Worm (Caenorhabditis elegans) whole organism, L3 larva: ENCODE results near the gene ify-1.

Experiments used
- R02D3.7 ChIP-seq: fragments of 150-350 bp; optimal IDR thresholded peaks from 2 replicates; lab custom pipeline; 2014; ENCODE audit warnings: missing biosample characterization, missing genetic modification characterization
- ZK546.5 ChIP-seq: sonication (generic microtip); optimal IDR thresholded peaks from 2 replicates; lab custom pipeline; 2017; ENCODE audit warnings: missing biosample characterization, missing genetic modification characterization
- aly-2 ChIP-seq: fragments of 150-350 bp; optimal IDR thresholded peaks from 2 replicates; lab custom pipeline; 2014; ENCODE audit warnings: missing biosample characterization, missing genetic modification characterization
- ama-1 ChIP-seq: fragments of 150-350 bp; optimal IDR thresholded peaks from 2 replicates; lab custom pipeline; 2018
- ceh-16 ChIP-seq: sonication (generic microtip); optimal IDR thresholded peaks from 2 replicates; lab custom pipeline; 2017; ENCODE audit warnings: missing biosample characterization, missing genetic modification characterization
- daf-12 ChIP-seq: fragments of 150-350 bp; optimal IDR thresholded peaks from 2 replicates; lab custom pipeline; 2014; ENCODE audit warnings: missing biosample characterization, missing genetic modification reagents, missing genetic modification characterization
- egl-5 ChIP-seq: fragments of 150-350 bp; optimal IDR thresholded peaks from 2 replicates; lab custom pipeline; 2017; ENCODE audit warnings: missing biosample characterization, missing genetic modification reagents, missing genetic modification characterization, inconsistent platforms
- elt-2 ChIP-seq: sonication (generic microtip); optimal IDR thresholded peaks from 2 replicates; lab custom pipeline; 2016; ENCODE audit warnings: missing genetic modification reagents, mild to moderate bottlenecking, missing genetic modification characterization, missing compliant biosample characterization
- elt-3 ChIP-seq, 3 experiments: fragments of 150-350 bp in 1 of 3; sonication (generic microtip) in 2 of 3; optimal IDR thresholded peaks; 2 replicates in 2 of 3; 4 replicates in 1 of 3; lab custom pipeline; 2014 to 2017; ENCODE audit warnings: missing biosample characterization in 3 of 3, missing genetic modification characterization in 3 of 3
- eor-1 ChIP-seq, 2 experiments: fragments of 150-350 bp; optimal IDR thresholded peaks; 2 replicates each; lab custom pipeline; 2014 to 2018; ENCODE audit warnings: missing biosample characterization in 2 of 2, missing genetic modification characterization in 2 of 2
- fkh-10 ChIP-seq: sonication (generic microtip); optimal IDR thresholded peaks from 2 replicates; lab custom pipeline; 2017; ENCODE audit warnings: missing biosample characterization, missing genetic modification reagents, missing genetic modification characterization
- hmg-11 ChIP-seq: sonication (generic microtip); optimal IDR thresholded peaks from 2 replicates; lab custom pipeline; 2016; ENCODE audit warnings: missing genetic modification characterization, missing compliant biosample characterization
- jun-1 ChIP-seq: fragments of 150-350 bp; optimal IDR thresholded peaks from 2 replicates; lab custom pipeline; 2014; ENCODE audit warnings: missing biosample characterization, missing genetic modification reagents, missing genetic modification characterization
- lin-39 ChIP-seq: fragments of 150-350 bp; optimal IDR thresholded peaks from 2 replicates; lab custom pipeline; 2018; ENCODE audit warnings: missing biosample characterization, missing genetic modification reagents, missing genetic modification characterization
- lsy-12 ChIP-seq: sonication (generic microtip); optimal IDR thresholded peaks from 2 replicates; lab custom pipeline; 2016; ENCODE audit warnings: mild to moderate bottlenecking, missing genetic modification characterization, missing compliant biosample characterization
- mdl-1 ChIP-seq: fragments of 150-350 bp; optimal IDR thresholded peaks from 2 replicates; lab custom pipeline; 2014; ENCODE audit warnings: missing biosample characterization, missing genetic modification characterization
- mml-1 ChIP-seq: fragments of 150-350 bp; sonication (generic microtip); optimal IDR thresholded peaks from 3 replicates; lab custom pipeline; 2014; ENCODE audit warnings: missing biosample characterization, missing genetic modification characterization
- nfya-1 ChIP-seq: sonication (generic microtip); optimal IDR thresholded peaks from 2 replicates; lab custom pipeline; 2017; ENCODE audit warnings: missing genetic modification characterization, mild to moderate bottlenecking, missing compliant biosample characterization, antibody characterized with exemption, moderate library complexity; ENCODE audit not compliant: insufficient read depth
- nhr-11 ChIP-seq: fragments of 150-350 bp; optimal IDR thresholded peaks from 2 replicates; lab custom pipeline; 2014; ENCODE audit warnings: missing biosample characterization, missing genetic modification characterization
- nhr-12 ChIP-seq: fragments of 150-350 bp; optimal IDR thresholded peaks from 2 replicates; lab custom pipeline; 2014; ENCODE audit warnings: missing biosample characterization, missing genetic modification characterization
- nhr-23 ChIP-seq: fragments of 150-350 bp; optimal IDR thresholded peaks from 2 replicates; lab custom pipeline; 2014; ENCODE audit warnings: missing biosample characterization, missing genetic modification reagents, missing genetic modification characterization
- nhr-237 ChIP-seq: fragments of 150-350 bp; optimal IDR thresholded peaks from 2 replicates; lab custom pipeline; 2014; ENCODE audit warnings: missing biosample characterization, missing genetic modification characterization
- nhr-25 ChIP-seq: sonication (generic microtip); optimal IDR thresholded peaks from 2 replicates; lab custom pipeline; 2017; ENCODE audit warnings: missing biosample characterization, missing genetic modification characterization
- nhr-28 ChIP-seq: fragments of 150-350 bp; optimal IDR thresholded peaks from 2 replicates; lab custom pipeline; 2014; ENCODE audit warnings: missing biosample characterization, missing genetic modification characterization
- nhr-43 ChIP-seq: sonication (generic microtip); optimal IDR thresholded peaks from 2 replicates; lab custom pipeline; 2016; ENCODE audit warnings: mild to moderate bottlenecking, missing genetic modification characterization, missing compliant biosample characterization; ENCODE audit not compliant: poor library complexity, severe bottlenecking
- nhr-67 ChIP-seq: fragments of 150-350 bp; optimal IDR thresholded peaks from 2 replicates; lab custom pipeline; 2014; ENCODE audit warnings: missing biosample characterization, missing genetic modification characterization
- nhr-76 ChIP-seq: fragments of 150-350 bp; sonication (generic microtip); optimal IDR thresholded peaks from 5 replicates; lab custom pipeline; 2014; ENCODE audit warnings: missing biosample characterization, missing genetic modification characterization
- nhr-77 ChIP-seq: fragments of 150-350 bp; optimal IDR thresholded peaks from 2 replicates; lab custom pipeline; 2014; ENCODE audit warnings: missing biosample characterization, missing genetic modification characterization
- pha-4 ChIP-seq: fragments of 150-350 bp; optimal IDR thresholded peaks from 2 replicates; lab custom pipeline; 2014; ENCODE audit warnings: missing biosample characterization, missing genetic modification reagents, missing genetic modification characterization
- pqm-1 ChIP-seq: fragments of 150-350 bp; optimal IDR thresholded peaks from 2 replicates; lab custom pipeline; 2017; ENCODE audit warnings: missing biosample characterization, missing genetic modification characterization, inconsistent platforms
- sea-2 ChIP-seq: fragments of 150-350 bp; sonication (generic microtip); optimal IDR thresholded peaks from 4 replicates; lab custom pipeline; 2014; ENCODE audit warnings: missing biosample characterization, missing genetic modification reagents, missing genetic modification characterization
- skn-1 ChIP-seq: fragments of 150-350 bp; optimal IDR thresholded peaks from 2 replicates; lab custom pipeline; 2014; ENCODE audit warnings: missing biosample characterization, missing genetic modification characterization
- tbx-2 ChIP-seq: sonication (generic microtip); optimal IDR thresholded peaks from 2 replicates; lab custom pipeline; 2016; ENCODE audit warnings: mild to moderate bottlenecking, missing genetic modification characterization, missing compliant biosample characterization
- unc-39 ChIP-seq: sonication (generic microtip); optimal IDR thresholded peaks from 4 replicates; lab custom pipeline; 2017; ENCODE audit warnings: missing biosample characterization, missing genetic modification characterization
- unc-62 ChIP-seq: fragments of 150-350 bp; sonication (generic microtip); optimal IDR thresholded peaks from 4 replicates; lab custom pipeline; 2014; ENCODE audit warnings: missing biosample characterization, missing genetic modification reagents, missing genetic modification characterization
- zag-1 ChIP-seq: fragments of 150-350 bp; optimal IDR thresholded peaks from 2 replicates; lab custom pipeline; 2014; ENCODE audit warnings: missing biosample characterization, missing genetic modification characterization
- ztf-11 ChIP-seq: fragments of 150-350 bp; optimal IDR thresholded peaks from 2 replicates; lab custom pipeline; 2014; ENCODE audit warnings: missing biosample characterization, missing genetic modification characterization
- ztf-4 ChIP-seq: fragments of 150-350 bp; optimal IDR thresholded peaks from 2 replicates; lab custom pipeline; 2014; ENCODE audit warnings: missing biosample characterization, missing genetic modification characterization

ify-1 gene

DNA sequence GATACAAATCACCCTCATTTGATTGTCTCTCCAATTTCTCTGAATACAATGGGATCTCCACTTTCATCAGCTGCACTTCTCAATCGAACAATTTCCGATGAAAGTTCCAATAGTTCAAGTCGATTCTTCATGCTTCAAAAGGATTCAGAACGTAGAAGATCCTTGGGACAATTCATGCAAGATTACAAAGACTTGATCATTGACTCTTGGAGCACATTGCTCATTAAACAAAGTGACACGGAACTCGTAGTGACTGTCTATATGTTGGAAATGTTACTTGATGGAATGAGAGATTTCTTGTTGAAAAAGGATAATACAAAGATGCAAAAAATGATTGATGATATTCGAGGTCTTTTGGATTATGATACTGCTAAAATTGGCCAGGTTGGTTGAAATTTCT is 27.0 kb downstream of the ify-1 start:
- TF ChIP-seq lsy-12 (tag; lab: Kevin White, UChicago) = no peak
- TF ChIP-seq fkh-10 (GFP tag; lab: Kevin White, UChicago) = no peak
- no peak for TF ChIP-seq mml-1 (tag; lab: Kevin White, UChicago)
- no peak for TF ChIP-seq elt-2 (tag; lab: Kevin White, UChicago)
- no peak for TF ChIP-seq zag-1 (tag; lab: Kevin White, UChicago)
- no peak for TF ChIP-seq nhr-237
- no peak for TF ChIP-seq nhr-12 (tag; lab: Kevin White, UChicago)
- TF ChIP-seq ceh-16 (tag; lab: Kevin White, UChicago) = no peak
- TF ChIP-seq nhr-76 (tag; lab: Kevin White, UChicago) = no peak
- TF ChIP-seq hmg-11 (tag; lab: Kevin White, UChicago) = no peak
- TF ChIP-seq elt-3 (tag; optimal IDR thresholded peaks at IDR 0.05; lab: Kevin White, UChicago) = no peak
- TF ChIP-seq unc-39 (tag; lab: Kevin White, UChicago) = no peak
- no peak for TF ChIP-seq pqm-1
- no peak for TF ChIP-seq nhr-43 (tag; lab: Kevin White, UChicago)
- TF ChIP-seq sea-2 (GFP tag; lab: Kevin White, UChicago) = no peak
- TF ChIP-seq, all 47 proteins: peak for 0

DNA sequence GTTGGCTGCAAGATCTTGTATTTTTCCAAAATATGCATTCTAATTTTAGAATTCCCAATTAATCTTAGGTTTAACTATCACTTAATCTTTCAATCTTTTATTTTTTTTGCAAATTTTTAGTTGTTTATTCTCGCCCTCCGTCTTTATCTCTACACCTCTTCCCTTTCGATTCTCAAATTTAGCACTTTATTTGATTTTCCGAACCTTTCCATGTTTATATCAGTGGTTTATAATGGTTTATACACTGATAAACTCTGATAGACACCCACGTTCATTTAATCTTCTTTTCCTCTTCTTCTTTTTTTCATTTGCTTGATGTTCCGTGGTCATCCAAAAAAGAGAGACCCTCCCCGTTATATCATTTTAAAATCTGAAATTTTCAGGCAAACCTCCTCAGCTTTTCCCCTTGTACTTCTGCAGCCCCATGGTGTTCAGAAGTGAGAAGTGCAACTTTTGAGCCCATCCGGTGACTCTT is 32.6 kb downstream of the ify-1 start, which contains the start of the genes nsy-1 and F59A6.13:
Gene nsy-1, plus strand, starts transcription at position 377 of the 475 bp plus-strand sequence.
Gene F59A6.13, plus strand, starts transcription at position 425 of the 475 bp plus-strand sequence.
- TF ChIP-seq nhr-237 = no peak
- TF ChIP-seq ama-1 = no peak
- TF ChIP-seq lsy-12 (tag; lab: Kevin White, UChicago) = no peak
- no peak for TF ChIP-seq egl-5
- no peak for TF ChIP-seq eor-1 (tag; optimal IDR thresholded peaks at IDR 0.05; lab: Kevin White, UChicago)
- no peak for TF ChIP-seq nhr-43 (tag; lab: Kevin White, UChicago)
- TF ChIP-seq daf-12 (tag; lab: Kevin White, UChicago) = no peak
- TF ChIP-seq ztf-11 (tag; lab: Kevin White, UChicago) = no peak
- TF ChIP-seq zag-1 (tag; lab: Kevin White, UChicago) = no peak
- no peak for TF ChIP-seq skn-1 (tag; lab: Kevin White, UChicago)
- no peak for TF ChIP-seq nhr-67 (tag; lab: Kevin White, UChicago)
- peak; percentile 11 for TF ChIP-seq pha-4 (tag; lab: Kevin White, UChicago)
- TF ChIP-seq nhr-76 (tag; lab: Kevin White, UChicago) = no peak
- peak; percentile 98 for TF ChIP-seq elt-2 (tag; lab: Kevin White, UChicago)
- TF ChIP-seq pqm-1 = peak; percentile 60

DNA sequence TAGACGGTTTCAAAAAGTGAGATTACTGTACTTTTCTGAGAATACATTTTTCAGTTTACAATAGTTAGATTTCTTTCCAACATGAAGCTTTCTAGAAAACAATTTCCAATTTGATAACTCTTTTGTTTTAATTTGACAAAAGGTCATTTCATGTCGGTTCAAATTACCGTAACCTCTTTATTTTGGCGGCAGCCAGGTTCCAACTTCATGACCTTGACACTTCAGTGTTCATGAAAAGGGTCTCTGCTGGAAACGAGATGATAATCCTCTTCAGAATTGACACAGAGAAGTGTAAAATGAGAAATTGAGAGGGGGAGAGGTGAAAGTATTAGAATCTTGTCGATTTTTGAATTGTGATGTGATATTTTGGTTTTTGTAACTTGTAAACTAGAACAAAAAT is 33.5 kb downstream of the ify-1 start:
- no peak for TF ChIP-seq mdl-1
- TF ChIP-seq nhr-25 (tag; lab: Kevin White, UChicago) = peak; percentile 75
- TF ChIP-seq elt-3 (tag; optimal IDR thresholded peaks at IDR 0.05; lab: Kevin White, UChicago) = peak in 1 of 3 experiments; percentile 3

DNA sequence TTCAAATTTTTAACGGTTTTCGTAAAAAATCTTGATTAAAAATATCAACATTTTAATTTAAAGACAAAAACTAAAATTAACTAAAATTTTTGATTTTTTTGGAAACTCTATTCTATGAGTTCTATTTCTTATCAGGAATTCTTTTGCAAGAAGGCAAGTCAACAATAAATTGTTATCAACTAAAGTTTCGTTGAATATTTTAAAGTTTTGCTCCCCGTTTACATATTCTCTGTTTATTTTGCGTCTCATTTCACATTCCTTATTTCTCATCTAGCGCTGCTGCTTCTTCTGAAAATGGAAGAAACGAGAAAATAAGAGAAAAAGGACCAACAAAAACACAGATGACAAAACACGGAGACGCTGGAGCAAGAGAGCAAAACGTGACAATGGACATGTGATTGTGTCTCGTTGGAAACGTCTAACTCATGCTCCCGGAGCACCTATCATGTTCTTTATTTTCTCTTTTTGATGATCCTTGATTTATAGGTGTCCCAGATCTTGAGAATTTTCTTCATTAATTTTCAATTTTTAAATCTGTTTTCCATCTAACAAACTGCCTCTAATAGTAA is 34.4 kb downstream of the ify-1 start:
- TF ChIP-seq elt-2 (tag; lab: Kevin White, UChicago) (peak; percentile 88), tbx-2 (no peak), pha-4 (tag; lab: Kevin White, UChicago) (peak; percentile 33)

DNA sequence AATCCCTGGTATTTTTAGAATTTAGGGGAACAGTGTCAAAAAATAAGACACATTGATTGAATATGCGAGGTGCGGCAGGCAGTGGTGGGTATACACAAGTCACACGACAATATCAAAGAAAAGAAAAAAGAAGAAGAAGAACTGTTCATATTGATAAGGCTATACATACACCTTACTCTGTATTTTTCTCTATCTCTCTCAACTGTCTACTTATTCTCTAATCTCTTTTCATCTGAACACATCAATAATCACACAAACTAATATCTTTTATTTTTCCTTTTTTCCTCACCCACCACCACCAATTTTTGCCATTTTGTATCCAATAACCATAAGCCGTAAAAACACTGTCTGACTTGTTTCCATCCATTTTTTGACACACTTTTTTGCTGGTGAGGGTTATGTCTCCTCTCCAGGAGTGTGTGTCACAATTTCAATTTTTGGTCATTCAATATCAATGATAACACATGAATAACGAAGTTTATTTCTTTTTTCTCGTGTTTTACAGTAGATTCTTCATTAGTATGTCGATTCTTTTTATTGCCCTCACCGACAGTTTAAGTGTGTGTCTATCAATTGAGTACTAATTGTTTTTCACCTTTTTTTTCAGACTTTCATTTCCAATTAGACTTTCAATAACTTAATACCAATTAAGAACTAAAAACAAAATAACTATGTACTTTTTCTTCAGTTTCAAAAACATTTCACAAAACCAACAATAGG is 35.4 kb downstream of the ify-1 start:
- TF ChIP-seq lin-39 (no peak), elt-2 (tag; lab: Kevin White, UChicago) (peak; percentile 100), nhr-23 (peak; percentile 15), ztf-11 (tag; lab: Kevin White, UChicago) (no peak), nhr-25 (tag; lab: Kevin White, UChicago) (peak; percentile 67), mdl-1 (no peak), ama-1 (no peak), nfya-1 (tag; lab: Kevin White, UChicago) (peak; percentile 7), fkh-10 (GFP tag; lab: Kevin White, UChicago) (no peak), nhr-237 (no peak), tbx-2 (no peak), nhr-43 (tag; lab: Kevin White, UChicago) (peak; percentile 59), ztf-4 (tag; lab: Kevin White, UChicago) (no peak), unc-39 (tag; lab: Kevin White, UChicago) (no peak), jun-1 (tag; lab: Kevin White, UChicago) (peak; percentile 54), mml-1 (tag; lab: Kevin White, UChicago) (no peak), hmg-11 (tag; lab: Kevin White, UChicago) (no peak), daf-12 (tag; lab: Kevin White, UChicago) (no peak), pqm-1 (peak; percentile 45), nhr-11 (tag; lab: Kevin White, UChicago) (no peak), lsy-12 (tag; lab: Kevin White, UChicago) (no peak), unc-62 (no peak), ZK546.5 (no peak), R02D3.7 (tag; lab: Kevin White, UChicago) (no peak), nhr-77 (no peak), egl-5 (no peak), aly-2 (no peak), nhr-28 (tag; lab: Kevin White, UChicago) (no peak), pha-4 (tag; lab: Kevin White, UChicago) (peak; percentile 28), sea-2 (GFP tag; lab: Kevin White, UChicago) (no peak), nhr-67 (tag; lab: Kevin White, UChicago) (no peak)
